Worm (Caenorhabditis elegans) whole organism, L1 larva: ENCODE measurements around the gene T01D1.5.

Source experiments
- elt-2 ChIP-seq: sonication (generic microtip); optimal IDR thresholded peaks from 2 replicates; lab custom pipeline; 2016; ENCODE audit warnings: missing genetic modification characterization, mild to moderate bottlenecking, inconsistent platforms, missing compliant biosample characterization, missing genetic modification reagents
- lin-35 ChIP-seq, 2 experiments: fragments of 150-350 bp; optimal IDR thresholded peaks; 2 replicates each; lab custom pipeline; 2014; ENCODE audit warnings: missing biosample characterization in 2 of 2, missing genetic modification characterization in 2 of 2, missing genetic modification reagents in 2 of 2
- lsy-2 ChIP-seq, 2 experiments: fragments of 150-350 bp; optimal IDR thresholded peaks; 2 replicates each; lab custom pipeline; 2014; ENCODE audit warnings: missing biosample characterization in 2 of 2, missing genetic modification characterization in 2 of 2
- nhr-85 ChIP-seq: sonication (generic microtip); peaks from one replicate; lab custom pipeline; 2016; ENCODE audit warnings: missing genetic modification characterization, inconsistent platforms, missing compliant biosample characterization
- nhr-90 ChIP-seq: sonication (generic microtip); optimal IDR thresholded peaks from 2 replicates; lab custom pipeline; 2016; ENCODE audit warnings: mild to moderate bottlenecking, missing genetic modification characterization, missing compliant biosample characterization; ENCODE audit not compliant: poor library complexity
- pax-3 ChIP-seq: fragments of 200-800 bp; sonication (Bioruptor generic); optimal IDR thresholded peaks from 2 replicates; lab custom pipeline; 2018; ENCODE audit warnings: mild to moderate bottlenecking, missing genetic modification characterization, moderate library complexity, missing compliant biosample characterization
- swsn-7 ChIP-seq: sonication (generic microtip); optimal IDR thresholded peaks from 2 replicates; lab custom pipeline; 2016; ENCODE audit warnings: missing genetic modification characterization, missing compliant biosample characterization
- zip-4 ChIP-seq: fragments of 200-800 bp; sonication (Bioruptor generic); optimal IDR thresholded peaks from 2 replicates; lab custom pipeline; 2018; ENCODE audit warnings: mild to moderate bottlenecking, missing genetic modification characterization, moderate library complexity, missing compliant biosample characterization

T01D1.5 gene

DNA sequence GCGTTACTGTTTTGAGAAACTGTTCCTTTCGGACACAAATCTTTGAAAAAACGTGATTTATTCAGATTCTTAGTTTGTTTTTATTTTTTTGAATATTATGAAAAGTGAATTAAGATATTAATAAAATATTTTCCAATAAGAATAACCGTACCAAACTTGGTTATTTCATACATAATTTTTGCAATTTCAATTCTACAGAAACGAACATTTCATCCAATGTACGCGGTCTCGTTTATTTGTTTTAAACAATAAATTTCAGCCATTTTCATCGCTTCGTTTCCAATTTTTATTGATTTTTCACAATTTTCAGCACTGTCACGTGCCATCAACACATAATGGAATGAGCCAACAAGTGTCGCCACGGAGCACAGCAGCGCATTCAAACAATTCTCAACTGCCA lies 41.9 kb downstream of the T01D1.5 start, which contains the start of gene T25D3.4:
Gene T25D3.4, plus strand, starts transcription at position 301 of the 400 bp plus-strand sequence.
- TF ChIP-seq swsn-7 (tag; lab: Kevin White, UChicago): no peak
- TF ChIP-seq nhr-85: no peak
- TF ChIP-seq zip-4: no peak
- TF ChIP-seq nhr-90 (tag; lab: Kevin White, UChicago): peak; percentile 4
- TF ChIP-seq lsy-2 (tag; optimal IDR thresholded peaks at IDR 0.05; lab: Kevin White, UChicago): peak in 1 of 2 experiments; percentile 49
- TF ChIP-seq elt-2 (tag; lab: Kevin White, UChicago): no peak
- peak in 1 of 2 experiments; percentile 23 for TF ChIP-seq lin-35 (GFP tag; optimal IDR thresholded peaks at IDR 0.05; lab: Kevin White, UChicago)
- peak; percentile 48 for TF ChIP-seq pax-3 (tag; lab: Kevin White, UChicago)
